Worm (Caenorhabditis elegans) whole organism, mixed stage, embryonic: ENCODE results near the gene mboa-4.
A peak's percentile ranks its signal among the peaks of the same experiment; 100 is the strongest.

Experiments
- M03D4.4 ChIP-seq: sonication (generic microtip); optimal IDR thresholded peaks from 2 replicates; lab custom pipeline; 2017; ENCODE audit warnings: mild to moderate bottlenecking, missing genetic modification characterization, missing compliant biosample characterization
- bed-3 ChIP-seq: fragments of 200-800 bp; sonication (Bioruptor generic); optimal IDR thresholded peaks from 3 replicates; lab custom pipeline; 2018; ENCODE audit warnings: mild to moderate bottlenecking, missing genetic modification characterization, moderate library complexity, missing compliant biosample characterization
- blmp-1 ChIP-seq: fragments of 150-350 bp; optimal IDR thresholded peaks from 2 replicates; lab custom pipeline; 2014; ENCODE audit warnings: missing biosample characterization, missing genetic modification characterization
- ceh-39 ChIP-seq: fragments of 150-350 bp; optimal IDR thresholded peaks from 2 replicates; lab custom pipeline; 2014; ENCODE audit warnings: missing biosample characterization, missing genetic modification characterization
- ceh-43 ChIP-seq: fragments of 200-800 bp; sonication (Bioruptor generic); optimal IDR thresholded peaks from 2 replicates; lab custom pipeline; 2018; ENCODE audit warnings: mild to moderate bottlenecking, missing genetic modification characterization, moderate library complexity, missing compliant biosample characterization
- ceh-83 ChIP-seq: fragments of 200-800 bp; sonication (Bioruptor generic); optimal IDR thresholded peaks from 2 replicates; lab custom pipeline; 2018; ENCODE audit warnings: mild to moderate bottlenecking, missing genetic modification characterization, missing compliant biosample characterization
- ces-1 ChIP-seq: fragments of 150-350 bp; optimal IDR thresholded peaks from 2 replicates; lab custom pipeline; 2014; ENCODE audit warnings: missing biosample characterization, missing genetic modification reagents, missing genetic modification characterization
- cnd-1 ChIP-seq: fragments of 200-800 bp; sonication (Bioruptor generic); optimal IDR thresholded peaks from 2 replicates; lab custom pipeline; 2018; ENCODE audit warnings: mild to moderate bottlenecking, missing genetic modification characterization, missing compliant biosample characterization
- elt-1 ChIP-seq: sonication (generic microtip); optimal IDR thresholded peaks from 2 replicates; lab custom pipeline; 2017; ENCODE audit warnings: missing genetic modification characterization, mild to moderate bottlenecking, missing compliant biosample characterization, antibody characterized with exemption, moderate library complexity, borderline replicate concordance; ENCODE audit not compliant: insufficient read depth
- elt-3 ChIP-seq: fragments of 150-350 bp; optimal IDR thresholded peaks from 2 replicates; lab custom pipeline; 2014; ENCODE audit warnings: missing biosample characterization, missing genetic modification characterization
- flh-1 ChIP-seq: fragments of 200-800 bp; sonication (Bioruptor generic); optimal IDR thresholded peaks from 2 replicates; lab custom pipeline; 2018; ENCODE audit warnings: mild to moderate bottlenecking, missing genetic modification characterization, moderate library complexity, missing compliant biosample characterization
- ham-2 ChIP-seq: fragments of 200-800 bp; sonication (Bioruptor generic); optimal IDR thresholded peaks from 2 replicates; lab custom pipeline; 2018; ENCODE audit warnings: mild to moderate bottlenecking, missing genetic modification characterization, missing compliant biosample characterization
- hlh-1 ChIP-seq: fragments of 150-350 bp; optimal IDR thresholded peaks from 2 replicates; lab custom pipeline; 2014; ENCODE audit warnings: missing biosample characterization, missing genetic modification reagents, missing genetic modification characterization
- lin-13 ChIP-seq: fragments of 150-350 bp; optimal IDR thresholded peaks from 2 replicates; lab custom pipeline; 2014; ENCODE audit warnings: missing biosample characterization, missing genetic modification characterization
- lin-32 ChIP-seq: fragments of 200-800 bp; sonication (Bioruptor generic); optimal IDR thresholded peaks from 2 replicates; lab custom pipeline; 2018; ENCODE audit warnings: mild to moderate bottlenecking, missing genetic modification characterization, missing compliant biosample characterization
- lsy-2 ChIP-seq: fragments of 150-350 bp; optimal IDR thresholded peaks from 2 replicates; lab custom pipeline; 2014; ENCODE audit warnings: missing biosample characterization, missing genetic modification characterization
- mep-1 ChIP-seq: fragments of 150-350 bp; optimal IDR thresholded peaks from 2 replicates; lab custom pipeline; 2017; ENCODE audit warnings: missing biosample characterization, missing genetic modification reagents, missing genetic modification characterization, inconsistent platforms
- mls-2 ChIP-seq: sonication (generic microtip); optimal IDR thresholded peaks from 2 replicates; lab custom pipeline; 2016; ENCODE audit warnings: mild to moderate bottlenecking, missing genetic modification characterization, moderate library complexity, missing compliant biosample characterization
- nhr-237 ChIP-seq: fragments of 150-350 bp; optimal IDR thresholded peaks from 2 replicates; lab custom pipeline; 2014; ENCODE audit warnings: missing biosample characterization, missing genetic modification characterization
- nhr-28 ChIP-seq: fragments of 150-350 bp; optimal IDR thresholded peaks from 2 replicates; lab custom pipeline; 2014; ENCODE audit warnings: missing biosample characterization, missing genetic modification characterization
- nhr-76 ChIP-seq: sonication (generic microtip); optimal IDR thresholded peaks from 2 replicates; lab custom pipeline; 2017; ENCODE audit warnings: missing biosample characterization, missing genetic modification characterization
- pha-4 ChIP-seq: fragments of 150-350 bp; optimal IDR thresholded peaks from 2 replicates; lab custom pipeline; 2018; ENCODE audit warnings: missing biosample characterization, missing genetic modification reagents, missing genetic modification characterization
- sem-2 ChIP-seq: fragments of 200-800 bp; sonication (Bioruptor generic); optimal IDR thresholded peaks from 2 replicates; lab custom pipeline; 2018; ENCODE audit warnings: mild to moderate bottlenecking, missing genetic modification characterization, missing compliant biosample characterization
- snpc-4 ChIP-seq: fragments of 150-350 bp; optimal IDR thresholded peaks from 2 replicates; lab custom pipeline; 2014; ENCODE audit warnings: missing biosample characterization, missing genetic modification characterization
- sptf-1 ChIP-seq: sonication (generic microtip); optimal IDR thresholded peaks from 2 replicates; lab custom pipeline; 2017; ENCODE audit warnings: mild to moderate bottlenecking, missing genetic modification characterization, moderate library complexity, missing compliant biosample characterization
- tbx-8 ChIP-seq: fragments of 200-800 bp; sonication (Bioruptor generic); optimal IDR thresholded peaks from 2 replicates; lab custom pipeline; 2018; ENCODE audit warnings: mild to moderate bottlenecking, missing genetic modification characterization, moderate library complexity, missing compliant biosample characterization
- unc-120 ChIP-seq: sonication (generic microtip); optimal IDR thresholded peaks from 2 replicates; lab custom pipeline; 2017; ENCODE audit warnings: missing genetic modification characterization, missing compliant biosample characterization; ENCODE audit not compliant: poor library complexity, severe bottlenecking
- unc-39 ChIP-seq: fragments of 150-350 bp; optimal IDR thresholded peaks from 2 replicates; lab custom pipeline; 2014; ENCODE audit warnings: missing biosample characterization, missing genetic modification characterization
- unc-62 ChIP-seq: fragments of 150-350 bp; optimal IDR thresholded peaks from 2 replicates; lab custom pipeline; 2014; ENCODE audit warnings: missing biosample characterization, missing genetic modification reagents, missing genetic modification characterization
- ztf-11 ChIP-seq: fragments of 150-350 bp; optimal IDR thresholded peaks from 2 replicates; lab custom pipeline; 2014; ENCODE audit warnings: missing biosample characterization, missing genetic modification characterization

Gene mboa-4

DNA sequence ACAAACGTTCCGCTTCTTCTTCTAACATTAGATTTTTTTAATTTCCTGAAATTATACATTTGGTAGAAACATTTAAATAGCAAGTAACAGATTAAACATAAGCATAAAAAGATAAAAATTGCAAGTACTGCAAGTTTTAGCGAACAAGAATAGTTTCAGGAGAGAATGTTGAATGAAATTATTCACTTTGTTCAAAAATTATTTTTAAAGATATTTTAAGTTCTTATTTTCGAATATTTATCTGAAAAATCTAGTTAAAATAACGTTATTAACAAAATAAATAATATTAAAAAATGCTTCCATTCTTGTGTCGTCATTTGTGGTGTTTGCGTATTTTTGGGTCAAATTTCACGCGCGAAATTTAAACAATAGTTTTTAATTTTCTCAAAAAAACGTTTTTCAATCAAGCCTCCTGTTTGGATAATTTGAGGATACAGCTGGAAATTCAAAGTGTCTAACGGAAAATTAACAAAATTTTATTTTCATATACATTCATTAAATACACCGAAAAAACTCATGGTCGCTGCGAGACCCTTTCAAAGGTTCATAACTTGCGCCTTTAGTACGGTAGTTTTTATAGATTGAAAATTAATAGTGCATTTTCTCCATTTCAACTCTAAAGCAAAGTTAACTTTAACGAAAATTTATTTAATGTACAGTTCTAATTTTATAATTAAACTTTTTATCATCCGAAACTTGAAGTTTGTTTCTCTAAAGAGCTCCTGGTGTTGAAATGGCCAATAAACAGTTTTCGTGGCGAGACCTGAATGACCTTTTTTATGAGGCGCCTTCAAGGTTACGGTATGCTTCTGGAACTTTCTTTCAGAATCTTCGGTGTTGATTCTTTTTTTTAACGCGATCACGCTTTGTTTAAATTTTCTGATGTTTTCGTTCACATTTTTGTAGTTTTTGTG, 17.2 kb downstream of the mboa-4 start, which contains the start of gene skih-2:
Gene skih-2 (minus strand): TSS at position 51 of the 914 bp plus-strand sequence.
- peak; percentile 27 for TF ChIP-seq nhr-237 (tag; lab: Kevin White, UChicago)
- no peak for TF ChIP-seq unc-120 (tag; lab: Kevin White, UChicago)
- peak; percentile 65 for TF ChIP-seq lsy-2 (tag; lab: Kevin White, UChicago)
- TF ChIP-seq pha-4 (tag; lab: Kevin White, UChicago) = peak; percentile 26
- no peak for TF ChIP-seq ham-2 (GFP tag; lab: Kevin White, UChicago)
- peak; percentile 32 for TF ChIP-seq mep-1 (tag; lab: Kevin White, UChicago)
- no peak for TF ChIP-seq lin-13 (tag; lab: Kevin White, UChicago)
- TF ChIP-seq M03D4.4 (tag; lab: Kevin White, UChicago) = no peak
- peak; percentile 64 for TF ChIP-seq unc-39
- no peak for TF ChIP-seq hlh-1 (tag; lab: Kevin White, UChicago)
- no peak for TF ChIP-seq ceh-43 (GFP tag; lab: Kevin White, UChicago)
- TF ChIP-seq ces-1 (GFP tag; lab: Kevin White, UChicago) = peak; percentile 89
- TF ChIP-seq flh-1 = no peak

ce11 chrIV:11131268-11131667, 28.5 kb downstream of the mboa-4 start, which contains the start of gene ard-1:
Gene ard-1 (plus strand): TSS chrIV:11131279.
- TF ChIP-seq flh-1 = no peak
- TF ChIP-seq sem-2 (GFP tag; lab: Kevin White, UChicago) = no peak
- TF ChIP-seq unc-120 (tag; lab: Kevin White, UChicago) = no peak
- TF ChIP-seq elt-1 (tag; lab: Kevin White, UChicago) = no peak
- no peak for TF ChIP-seq blmp-1 (tag; lab: Kevin White, UChicago)
- no peak for TF ChIP-seq tbx-8
- no peak for TF ChIP-seq ceh-39 (tag; lab: Kevin White, UChicago)
- no peak for TF ChIP-seq ceh-83
- no peak for TF ChIP-seq lin-32 (GFP tag; lab: Kevin White, UChicago)

DNA sequence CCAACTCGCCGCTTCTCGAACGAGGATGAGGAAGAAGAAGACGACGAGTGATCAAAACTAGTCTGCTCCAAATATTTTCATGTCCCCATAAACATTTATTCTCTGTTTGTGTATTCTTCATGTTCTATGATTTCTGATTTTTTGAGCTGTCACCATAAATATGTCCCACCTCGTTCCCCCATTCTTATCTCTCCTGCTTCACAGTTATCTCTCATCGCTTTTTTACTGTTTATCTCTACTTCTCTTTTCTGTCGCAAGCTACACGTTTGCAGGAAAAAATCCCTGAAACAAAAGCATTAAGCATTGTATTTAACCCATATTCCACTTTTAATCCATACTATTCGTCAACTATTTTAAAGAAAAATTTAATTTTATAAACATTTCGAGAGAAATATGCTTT, 29.0 kb downstream of the mboa-4 start:
- TF ChIP-seq nhr-76 (tag; lab: Kevin White, UChicago) = no peak
- TF ChIP-seq blmp-1 (tag; lab: Kevin White, UChicago) = no peak
- TF ChIP-seq lin-32 (GFP tag; lab: Kevin White, UChicago) = no peak
- TF ChIP-seq, all 35 proteins: peak for 0

DNA sequence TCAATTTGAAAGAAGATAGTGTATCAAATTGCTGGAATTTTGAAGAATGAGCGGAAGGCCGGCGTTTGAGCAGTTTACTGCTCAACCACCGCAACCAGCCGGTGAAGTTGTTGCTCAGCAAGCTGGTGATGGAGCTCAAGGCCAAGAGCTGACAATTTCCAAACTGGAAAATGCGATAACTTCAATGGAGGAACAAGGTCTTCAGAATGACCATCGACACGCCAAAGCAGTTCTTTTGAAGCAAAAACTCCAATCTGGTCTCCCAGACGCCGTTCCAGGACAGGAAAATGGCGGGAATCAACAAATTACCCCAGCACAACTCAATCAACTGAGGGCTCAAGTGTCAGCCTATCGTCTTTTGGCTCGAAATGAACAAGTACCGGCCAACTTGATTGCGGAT, 33.8 kb downstream of the mboa-4 start:
- TF ChIP-seq flh-1 (no peak), sem-2 (GFP tag; lab: Kevin White, UChicago) (no peak), ceh-43 (GFP tag; lab: Kevin White, UChicago) (no peak), cnd-1 (tag; lab: Kevin White, UChicago) (no peak), hlh-1 (tag; lab: Kevin White, UChicago) (no peak), unc-62 (GFP tag; lab: Kevin White, UChicago) (no peak), tbx-8 (no peak), lin-13 (tag; lab: Kevin White, UChicago) (no peak), sptf-1 (no peak), mls-2 (tag; lab: Kevin White, UChicago) (no peak), unc-120 (tag; lab: Kevin White, UChicago) (no peak), ham-2 (GFP tag; lab: Kevin White, UChicago) (no peak), unc-39 (no peak), mep-1 (tag; lab: Kevin White, UChicago) (no peak), M03D4.4 (tag; lab: Kevin White, UChicago) (no peak), elt-3 (no peak), ztf-11 (tag; lab: Kevin White, UChicago) (no peak), lin-32 (GFP tag; lab: Kevin White, UChicago) (no peak), ces-1 (GFP tag; lab: Kevin White, UChicago) (no peak), ceh-39 (tag; lab: Kevin White, UChicago) (no peak)

- TF ChIP-seq elt-3 (no peak), tbx-8 (no peak), bed-3 (GFP tag; lab: Kevin White, UChicago) (no peak), mep-1 (tag; lab: Kevin White, UChicago) (no peak), sptf-1 (no peak), pha-4 (tag; lab: Kevin White, UChicago) (no peak), nhr-28 (tag; lab: Kevin White, UChicago) (no peak), snpc-4 (tag; lab: Kevin White, UChicago) (no peak), ces-1 (GFP tag; lab: Kevin White, UChicago) (no peak), lsy-2 (tag; lab: Kevin White, UChicago) (no peak), flh-1 (no peak)
Observed at ce11 chrIV:11126004-11126027, 34.0 kb downstream of the mboa-4 start, which contains the start of gene swsn-4. Gene swsn-4 (plus strand): TSS chrIV:11126024.
